Worm (Caenorhabditis elegans) whole organism, L3 larva: ENCODE results near the gene C03G6.17.

ENCODE experiments used
- aly-2 ChIP-seq: fragments of 150-350 bp; optimal IDR thresholded peaks from 2 replicates; lab custom pipeline; 2014; ENCODE audit warnings: missing biosample characterization, missing genetic modification characterization
- ama-1 ChIP-seq: fragments of 150-350 bp; optimal IDR thresholded peaks from 2 replicates; lab custom pipeline; 2018
- ceh-9 ChIP-seq: sonication (generic microtip); optimal IDR thresholded peaks from 2 replicates; lab custom pipeline; 2018; ENCODE audit warnings: missing biosample characterization, missing genetic modification characterization
- egl-27 ChIP-seq: sonication (generic microtip); optimal IDR thresholded peaks from 4 replicates; lab custom pipeline; 2017; ENCODE audit warnings: missing biosample characterization, missing genetic modification reagents, missing genetic modification characterization
- eor-1 ChIP-seq, 2 experiments: fragments of 150-350 bp; optimal IDR thresholded peaks; 2 replicates each; lab custom pipeline; 2014 to 2018; ENCODE audit warnings: missing biosample characterization in 2 of 2, missing genetic modification characterization in 2 of 2
- hmg-11 ChIP-seq: sonication (generic microtip); optimal IDR thresholded peaks from 2 replicates; lab custom pipeline; 2016; ENCODE audit warnings: missing genetic modification characterization, missing compliant biosample characterization
- lin-39 ChIP-seq: fragments of 150-350 bp; optimal IDR thresholded peaks from 2 replicates; lab custom pipeline; 2018; ENCODE audit warnings: missing biosample characterization, missing genetic modification reagents, missing genetic modification characterization
- nfya-1 ChIP-seq: sonication (generic microtip); optimal IDR thresholded peaks from 2 replicates; lab custom pipeline; 2017; ENCODE audit warnings: missing genetic modification characterization, mild to moderate bottlenecking, missing compliant biosample characterization, antibody characterized with exemption, moderate library complexity; ENCODE audit not compliant: insufficient read depth
- nhr-11 ChIP-seq: fragments of 150-350 bp; optimal IDR thresholded peaks from 2 replicates; lab custom pipeline; 2014; ENCODE audit warnings: missing biosample characterization, missing genetic modification characterization
- nhr-237 ChIP-seq: fragments of 150-350 bp; optimal IDR thresholded peaks from 2 replicates; lab custom pipeline; 2014; ENCODE audit warnings: missing biosample characterization, missing genetic modification characterization
- nhr-25 ChIP-seq: sonication (generic microtip); optimal IDR thresholded peaks from 2 replicates; lab custom pipeline; 2017; ENCODE audit warnings: missing biosample characterization, missing genetic modification characterization
- pha-4 ChIP-seq: fragments of 150-350 bp; optimal IDR thresholded peaks from 2 replicates; lab custom pipeline; 2014; ENCODE audit warnings: missing biosample characterization, missing genetic modification reagents, missing genetic modification characterization
- sea-2 ChIP-seq: fragments of 150-350 bp; sonication (generic microtip); optimal IDR thresholded peaks from 4 replicates; lab custom pipeline; 2014; ENCODE audit warnings: missing biosample characterization, missing genetic modification reagents, missing genetic modification characterization
- skn-1 ChIP-seq: fragments of 150-350 bp; optimal IDR thresholded peaks from 2 replicates; lab custom pipeline; 2014; ENCODE audit warnings: missing biosample characterization, missing genetic modification characterization

DNA sequence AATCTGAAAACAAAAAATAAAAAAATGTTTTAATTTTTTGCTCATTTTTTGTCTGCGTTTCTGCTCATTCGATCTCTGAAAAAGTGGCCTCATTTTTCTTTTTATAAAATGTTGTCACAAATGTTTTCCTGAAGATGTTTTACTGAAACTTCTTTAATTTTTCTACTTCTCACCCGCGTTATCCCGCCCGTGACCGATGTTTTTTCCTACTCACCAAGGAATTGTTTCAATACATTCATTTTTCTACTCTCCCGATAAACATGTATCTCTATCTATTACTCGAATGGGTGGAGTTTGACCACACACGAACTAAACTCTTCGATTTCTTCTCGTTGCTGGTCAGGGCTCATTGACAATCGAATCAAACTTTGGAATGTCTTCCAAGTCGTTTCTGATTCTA, 50.0 kb downstream of the C03G6.17 start, which contains the start of gene F10G2.2:
- TF ChIP-seq ama-1 (lab: Kevin White, UChicago) (no peak), nhr-11 (tag; lab: Kevin White, UChicago) (no peak), skn-1 (no peak), aly-2 (tag; lab: Kevin White, UChicago) (no peak), lin-39 (tag; lab: Kevin White, UChicago) (no peak), sea-2 (GFP tag; lab: Kevin White, UChicago) (no peak), ceh-9 (tag; lab: Kevin White, UChicago) (no peak), nhr-237 (tag; lab: Kevin White, UChicago) (no peak), nfya-1 (tag; lab: Kevin White, UChicago) (no peak), pha-4 (no peak), nhr-25 (no peak), eor-1 (tag; optimal IDR thresholded peaks at IDR 0.05; lab: Kevin White, UChicago) (no peak), hmg-11 (tag; lab: Kevin White, UChicago) (no peak), egl-27 (tag; lab: Kevin White, UChicago) (no peak)
